Worm (Caenorhabditis elegans): ENCODE data around the gene T26A5.8.

T26A5.8 gene

DNA sequence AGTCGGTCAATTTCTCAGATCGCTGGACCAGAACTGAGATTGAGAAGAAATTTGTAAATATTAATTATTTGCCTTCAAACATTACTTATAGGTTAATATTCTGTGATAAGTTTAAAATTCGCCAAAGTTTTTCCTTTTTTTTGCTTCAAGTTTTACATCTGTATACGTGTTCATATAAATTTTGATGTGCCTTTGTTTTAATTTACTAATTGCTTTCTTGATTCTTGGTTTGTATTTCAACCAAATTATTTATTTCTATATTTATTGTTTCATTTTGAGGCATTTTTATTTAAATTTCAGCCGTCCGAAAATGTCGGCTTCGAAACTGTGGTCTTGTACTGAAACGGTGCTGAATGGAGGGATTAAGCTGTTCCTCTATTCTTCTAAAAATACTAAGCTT is 26.3 kb downstream of the T26A5.8 start, which contains the start of gene C05D11.1:
Gene C05D11.1, plus strand, starts transcription at position 301 of the 400 bp plus-strand sequence.
- TF ChIP-seq C38D4.7 (GFP tag; optimal IDR thresholded peaks at IDR 0.05) (no peak), ceh-48 (tag; optimal IDR thresholded peaks at IDR 0.05) (no peak)

DNA sequence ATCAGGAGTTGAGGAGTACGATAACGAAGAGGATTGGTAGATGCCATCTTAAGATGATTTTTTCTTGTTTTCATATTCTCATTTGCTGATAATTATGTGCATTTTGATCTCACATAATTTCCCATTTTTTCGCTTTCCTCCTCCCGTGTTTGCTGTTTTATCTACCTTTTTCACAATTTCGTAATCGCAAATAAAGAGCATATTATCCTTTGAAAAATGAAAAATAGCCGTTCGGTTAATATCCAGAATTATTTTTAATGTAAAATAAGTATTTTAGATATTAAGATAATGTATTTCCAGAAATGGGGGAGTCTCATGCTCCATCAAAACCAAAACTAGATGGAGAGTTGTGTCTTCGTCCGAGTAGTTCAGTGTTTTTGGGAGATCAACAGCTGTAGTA is 29.7 kb downstream of the T26A5.8 start, which contains the start of gene vps-16:
Gene vps-16, plus strand, starts transcription at position 301 of the 400 bp plus-strand sequence.
- TF ChIP-seq ceh-31 (tag; optimal IDR thresholded peaks at IDR 0.05) (no peak), ztf-16 (tag; optimal IDR thresholded peaks at IDR 0.05) (no peak), pha-2 (tag; optimal IDR thresholded peaks at IDR 0.05) (no peak), elt-4 (tag; optimal IDR thresholded peaks at IDR 0.05) (no peak), dve-1 (tag; optimal IDR thresholded peaks at IDR 0.05) (no peak), ets-4 (tag; optimal IDR thresholded peaks at IDR 0.05) (no peak), F13H6.1 (tag; optimal IDR thresholded peaks at IDR 0.05) (no peak), ahr-1 (tag; optimal IDR thresholded peaks at IDR 0.05) (no peak), fax-1 (tag; optimal IDR thresholded peaks at IDR 0.05) (no peak)

- TF ChIP-seq sox-4 (tag; optimal IDR thresholded peaks at IDR 0.05) (no peak), lin-11 (tag; optimal IDR thresholded peaks at IDR 0.05) (no peak), ceh-48 (tag; optimal IDR thresholded peaks at IDR 0.05) (peak; percentile 47), ceh-31 (tag; optimal IDR thresholded peaks at IDR 0.05) (peak; percentile 66), ceh-14 (tag; optimal IDR thresholded peaks at IDR 0.05) (peak; percentile 94), tbx-2 (tag; optimal IDR thresholded peaks at IDR 0.05) (peak; percentile 36), hlh-6 (tag; optimal IDR thresholded peaks at IDR 0.05) (no peak), hlh-8 (tag; optimal IDR thresholded peaks at IDR 0.05) (no peak), unc-86 (tag; optimal IDR thresholded peaks at IDR 0.05) (peak; percentile 52), mec-3 (tag; optimal IDR thresholded peaks at IDR 0.05; ENCODE audit: borderline replicate concordance) (no peak), unc-42 (tag; optimal IDR thresholded peaks at IDR 0.05) (peak; percentile 99), sdc-2 (tag; optimal IDR thresholded peaks at IDR 0.05) (no peak), unc-55 (GFP tag; optimal IDR thresholded peaks at IDR 0.05) (peak; percentile 27), nfya-1 (tag; optimal IDR thresholded peaks at IDR 0.05) (peak; percentile 65), pha-4 (tag; optimal IDR thresholded peaks at IDR 0.05) (no peak), nhr-232 (tag; optimal IDR thresholded peaks at IDR 0.05) (no peak), ceh-2 (tag; optimal IDR thresholded peaks at IDR 0.05) (peak; percentile 21), rnt-1 (tag; optimal IDR thresholded peaks at IDR 0.05) (no peak), ceh-34 (tag; optimal IDR thresholded peaks at IDR 0.05) (peak; percentile 31)
Observed at ce11 chrIII:6431766-6432228, 30.9 kb downstream of the T26A5.8 start, which contains the start of the genes mrps-17 and txdc-9. mrps-17 (minus strand) TSS chrIII:6431798. txdc-9 (plus strand) TSS chrIII:6432178.

ce11 chrIII:6430834-6431233 is 31.8 kb downstream of the T26A5.8 start, which contains the start of gene popl-1:
popl-1 (minus strand) TSS chrIII:6430934.
- TF ChIP-seq rnt-1 (tag; optimal IDR thresholded peaks at IDR 0.05), result no peak
- TF ChIP-seq ceh-34 (tag; optimal IDR thresholded peaks at IDR 0.05), result no peak
- TF ChIP-seq zip-5 (tag; optimal IDR thresholded peaks at IDR 0.05), result no peak
- TF ChIP-seq hlh-13 (GFP tag; optimal IDR thresholded peaks at IDR 0.05), result no peak
- no peak for TF ChIP-seq nhr-11 (tag; optimal IDR thresholded peaks at IDR 0.05)
- no peak for TF ChIP-seq ets-4 (tag; optimal IDR thresholded peaks at IDR 0.05)
- no peak for TF ChIP-seq odd-2 (tag; optimal IDR thresholded peaks at IDR 0.05)
- TF ChIP-seq hlh-6 (tag; optimal IDR thresholded peaks at IDR 0.05), result no peak
- no peak for TF ChIP-seq unc-55 (GFP tag; optimal IDR thresholded peaks at IDR 0.05)
- TF ChIP-seq lin-11 (tag; optimal IDR thresholded peaks at IDR 0.05), result no peak
- TF ChIP-seq K02D7.2 (tag; optimal IDR thresholded peaks at IDR 0.05), result no peak
- TF ChIP-seq K09A11.1 (tag; optimal IDR thresholded peaks at IDR 0.05; ENCODE audit: insufficient read depth), result no peak
- TF ChIP-seq fkh-6 (tag; optimal IDR thresholded peaks at IDR 0.05), result no peak
- no peak for TF ChIP-seq pha-2 (tag; optimal IDR thresholded peaks at IDR 0.05)
- no peak for TF ChIP-seq madf-2 (tag; optimal IDR thresholded peaks at IDR 0.05)
- no peak for TF ChIP-seq che-1 (tag; optimal IDR thresholded peaks at IDR 0.05)
- TF ChIP-seq ceh-19 (GFP tag; optimal IDR thresholded peaks at IDR 0.05), result no peak
